Worm (Caenorhabditis elegans) whole organism, late embryonic: ENCODE data around the gene C29E4.15.
A peak's percentile ranks its signal among the peaks of the same experiment; 100 is the strongest.
"Not testable (repeated sequence)": the region's sequence is repeated elsewhere in the genome, so short reads cannot be mapped to it uniquely, and the experiment has no call there.

Experiments
- ama-1 ChIP-seq: fragments of 150-350 bp; optimal IDR thresholded peaks from 2 replicates; lab custom pipeline; 2014
- ceh-14 ChIP-seq: sonication (generic microtip); optimal IDR thresholded peaks from 2 replicates; lab custom pipeline; 2016; ENCODE audit warnings: missing genotype, missing genetic modification characterization, missing compliant biosample characterization
- ceh-18 ChIP-seq: sonication (generic microtip); optimal IDR thresholded peaks from 2 replicates; lab custom pipeline; 2016; ENCODE audit warnings: missing genetic modification characterization, missing compliant biosample characterization
- ceh-19 ChIP-seq: fragments of 200-800 bp; sonication (Bioruptor generic); optimal IDR thresholded peaks from 2 replicates; lab custom pipeline; 2018; ENCODE audit warnings: mild to moderate bottlenecking, missing genetic modification characterization, missing compliant biosample characterization
- ceh-2 ChIP-seq: sonication (generic microtip); optimal IDR thresholded peaks from 2 replicates; lab custom pipeline; 2016; ENCODE audit warnings: missing genotype, missing genetic modification characterization, missing compliant biosample characterization
- ceh-22 ChIP-seq: sonication (generic microtip); optimal IDR thresholded peaks from 2 replicates; lab custom pipeline; 2017; ENCODE audit warnings: missing biosample characterization, missing genetic modification characterization
- ceh-24 ChIP-seq: sonication (generic microtip); optimal IDR thresholded peaks from 2 replicates; lab custom pipeline; 2016; ENCODE audit warnings: mild to moderate bottlenecking, missing genetic modification characterization, missing compliant biosample characterization
- ceh-30 ChIP-seq: fragments of 150-350 bp; optimal IDR thresholded peaks from 2 replicates; lab custom pipeline; 2014; ENCODE audit warnings: missing biosample characterization, missing genetic modification characterization
- ceh-31 ChIP-seq: sonication (generic microtip); optimal IDR thresholded peaks from 2 replicates; lab custom pipeline; 2016; ENCODE audit warnings: missing genetic modification characterization, missing compliant biosample characterization
- ceh-34 ChIP-seq: sonication (generic microtip); optimal IDR thresholded peaks from 2 replicates; lab custom pipeline; 2016; ENCODE audit warnings: mild to moderate bottlenecking, missing genetic modification characterization, missing compliant biosample characterization
- ceh-6 ChIP-seq: fragments of 200-800 bp; sonication (Bioruptor generic); optimal IDR thresholded peaks from 2 replicates; lab custom pipeline; 2018; ENCODE audit warnings: mild to moderate bottlenecking, missing genetic modification characterization, missing compliant biosample characterization
- elt-2 ChIP-seq: sonication (generic microtip); optimal IDR thresholded peaks from 2 replicates; lab custom pipeline; 2016; ENCODE audit warnings: missing genetic modification reagents, missing genetic modification characterization, missing compliant biosample characterization
- eyg-1 ChIP-seq: sonication (generic microtip); optimal IDR thresholded peaks from 2 replicates; lab custom pipeline; 2016; ENCODE audit warnings: missing genotype, missing genetic modification characterization, missing compliant biosample characterization
- fax-1 ChIP-seq: sonication (generic microtip); optimal IDR thresholded peaks from 2 replicates; lab custom pipeline; 2016; ENCODE audit warnings: missing genotype, missing genetic modification characterization, missing compliant biosample characterization
- fkh-10 ChIP-seq: fragments of 150-350 bp; optimal IDR thresholded peaks from 2 replicates; lab custom pipeline; 2014; ENCODE audit warnings: missing biosample characterization, missing genetic modification reagents, missing genetic modification characterization
- fkh-6 ChIP-seq: sonication (generic microtip); optimal IDR thresholded peaks from 2 replicates; lab custom pipeline; 2016; ENCODE audit warnings: missing genetic modification characterization, missing compliant biosample characterization
- gmeb-2 ChIP-seq: sonication (generic microtip); optimal IDR thresholded peaks from 2 replicates; lab custom pipeline; 2016; ENCODE audit warnings: missing genetic modification characterization, inconsistent platforms, missing compliant biosample characterization
- hlh-15 ChIP-seq: sonication (generic microtip); optimal IDR thresholded peaks from 2 replicates; lab custom pipeline; 2016; ENCODE audit warnings: missing genetic modification characterization, missing compliant biosample characterization
- lim-6 ChIP-seq: sonication (generic microtip); optimal IDR thresholded peaks from 2 replicates; lab custom pipeline; 2016; ENCODE audit warnings: missing genetic modification characterization, missing compliant biosample characterization
- lin-11 ChIP-seq: fragments of 200-800 bp; sonication (Bioruptor generic); optimal IDR thresholded peaks from 2 replicates; lab custom pipeline; 2018; ENCODE audit warnings: mild to moderate bottlenecking, missing genetic modification characterization, missing compliant biosample characterization
- mec-3 ChIP-seq: sonication (generic microtip); optimal IDR thresholded peaks from 2 replicates; lab custom pipeline; 2016; ENCODE audit warnings: borderline replicate concordance, missing genetic modification characterization, missing compliant biosample characterization
- nfya-1 ChIP-seq: sonication (generic microtip); optimal IDR thresholded peaks from 2 replicates; lab custom pipeline; 2017; ENCODE audit warnings: missing genetic modification characterization, mild to moderate bottlenecking, missing compliant biosample characterization, antibody characterized with exemption, moderate library complexity
- nhr-11 ChIP-seq: fragments of 150-350 bp; optimal IDR thresholded peaks from 2 replicates; lab custom pipeline; 2014; ENCODE audit warnings: missing biosample characterization, missing genetic modification characterization
- nhr-232 ChIP-seq: sonication (generic microtip); optimal IDR thresholded peaks from 2 replicates; lab custom pipeline; 2016; ENCODE audit warnings: missing genetic modification characterization, missing compliant biosample characterization
- pag-3 ChIP-seq: sonication (generic microtip); optimal IDR thresholded peaks from 2 replicates; lab custom pipeline; 2016; ENCODE audit warnings: missing compliant biosample characterization, missing genetic modification characterization, borderline replicate concordance
- pat-9 ChIP-seq: fragments of 200-800 bp; sonication (Bioruptor generic); optimal IDR thresholded peaks from 2 replicates; lab custom pipeline; 2018; ENCODE audit warnings: mild to moderate bottlenecking, missing genetic modification characterization, moderate library complexity, missing compliant biosample characterization
- pax-1 ChIP-seq: fragments of 150-350 bp; optimal IDR thresholded peaks from 2 replicates; lab custom pipeline; 2014; ENCODE audit warnings: missing biosample characterization, missing genetic modification characterization
- pha-4 ChIP-seq: fragments of 150-350 bp; optimal IDR thresholded peaks from 2 replicates; lab custom pipeline; 2018; ENCODE audit warnings: missing biosample characterization, missing genetic modification reagents, missing genetic modification characterization
- pros-1 ChIP-seq: fragments of 150-350 bp; optimal IDR thresholded peaks from 2 replicates; lab custom pipeline; 2014; ENCODE audit warnings: missing biosample characterization, missing genetic modification reagents, missing genetic modification characterization
- ref-2 ChIP-seq: sonication (generic microtip); optimal IDR thresholded peaks from 2 replicates; lab custom pipeline; 2016; ENCODE audit warnings: missing genetic modification characterization, missing compliant biosample characterization
- rnt-1 ChIP-seq: sonication (generic microtip); optimal IDR thresholded peaks from 2 replicates; lab custom pipeline; 2016; ENCODE audit warnings: missing genetic modification characterization, missing compliant biosample characterization
- sdc-2 ChIP-seq: sonication (generic microtip); optimal IDR thresholded peaks from 2 replicates; lab custom pipeline; 2016; ENCODE audit warnings: missing genotype, missing genetic modification characterization, missing compliant biosample characterization
- sox-2 ChIP-seq: fragments of 200-800 bp; sonication (Bioruptor generic); IDR thresholded peaks from 2 replicates; pipeline ENCODE4 v1.3.6; 2022; ENCODE audit warnings: missing genetic modification reagents, missing genetic modification characterization, missing compliant biosample characterization
- sox-4 ChIP-seq: sonication (generic microtip); optimal IDR thresholded peaks from 2 replicates; lab custom pipeline; 2017; ENCODE audit warnings: mild to moderate bottlenecking, missing genetic modification characterization, inconsistent platforms, missing compliant biosample characterization
- tbx-2 ChIP-seq: sonication (generic microtip); optimal IDR thresholded peaks from 2 replicates; lab custom pipeline; 2016; ENCODE audit warnings: missing genetic modification characterization, missing compliant biosample characterization
- tbx-7 ChIP-seq: sonication (generic microtip); optimal IDR thresholded peaks from 2 replicates; lab custom pipeline; 2016; ENCODE audit warnings: missing genotype, missing genetic modification characterization, missing compliant biosample characterization
- unc-55 ChIP-seq: sonication (generic microtip); optimal IDR thresholded peaks from 2 replicates; lab custom pipeline; 2017; ENCODE audit warnings: missing biosample characterization, missing genetic modification reagents, missing genetic modification characterization
- unc-86 ChIP-seq: sonication (generic microtip); optimal IDR thresholded peaks from 2 replicates; lab custom pipeline; 2016; ENCODE audit warnings: missing genetic modification characterization, missing compliant biosample characterization
- ztf-16 ChIP-seq: sonication (generic microtip); optimal IDR thresholded peaks from 2 replicates; lab custom pipeline; 2017; ENCODE audit warnings: missing genetic modification characterization, missing compliant biosample characterization

The C29E4.15 gene

ce11 chrIII:7953208-7953607, 785 bp downstream of the C29E4.15 start, which contains the start of gene let-754:
let-754 (minus strand) TSS chrIII:7953308.
- TF ChIP-seq nhr-11 (tag; lab: Kevin White, UChicago): no peak
- TF ChIP-seq pat-9: no peak
- no peak for TF ChIP-seq gmeb-2 (tag; lab: Kevin White, UChicago)
- no peak for TF ChIP-seq sdc-2 (tag; lab: Kevin White, UChicago)
- TF ChIP-seq hlh-15 (tag; lab: Kevin White, UChicago): no peak
- no peak for TF ChIP-seq ceh-31
- TF ChIP-seq unc-55 (GFP tag; lab: Kevin White, UChicago): no peak
- TF ChIP-seq lim-6 (tag; lab: Kevin White, UChicago): no peak
- TF ChIP-seq elt-2: no peak
- no peak for TF ChIP-seq fax-1 (tag; lab: Kevin White, UChicago)

ce11 chrIII:7956965-7957364, 4.5 kb downstream of the C29E4.15 start, which contains the start of gene C29E4.9:
C29E4.9 (minus strand) TSS chrIII:7957065.
- TF ChIP-seq fax-1 (tag; lab: Kevin White, UChicago): no peak
- TF ChIP-seq pha-4: no peak
- no peak for TF ChIP-seq eyg-1
- TF ChIP-seq ztf-16: no peak
- no peak for TF ChIP-seq fkh-10
- no peak for TF ChIP-seq lim-6 (tag; lab: Kevin White, UChicago)
- no peak for TF ChIP-seq unc-86 (tag; lab: Kevin White, UChicago)
- TF ChIP-seq mec-3: no peak
- no peak for TF ChIP-seq tbx-7
- no peak for TF ChIP-seq elt-2

ce11 chrIII:7958085-7958484, 5.7 kb downstream of the C29E4.15 start, which contains the start of gene C29E4.11:
C29E4.11 (minus strand) TSS chrIII:7958114.
- TF ChIP-seq pha-4 (no peak), nfya-1 (tag; lab: Kevin White, UChicago) (peak; percentile 38)

ce11 chrIII:7958922-7959609, 6.6 kb downstream of the C29E4.15 start, which contains the start of gene F54H12.10:
F54H12.10 (minus strand) TSS chrIII:7958972.
- TF ChIP-seq pros-1 (tag; lab: Kevin White, UChicago); elt-2; fkh-6 (tag; lab: Kevin White, UChicago): not testable (repeated sequence)
- TF ChIP-seq, all 69 proteins: peak for 0; not testable (repeated sequence) for 69

ce11 chrIII:7962641-7963040, 10.2 kb downstream of the C29E4.15 start, which contains the start of gene F54H12.4:
F54H12.4 (minus strand) TSS chrIII:7962741.
- not testable (repeated sequence) for TF ChIP-seq ceh-19 (GFP tag; lab: Kevin White, UChicago); elt-2; gmeb-2 (tag; lab: Kevin White, UChicago)
- TF ChIP-seq, all 69 proteins: peak for 0; not testable (repeated sequence) for 69

- not testable (repeated sequence) for TF ChIP-seq ceh-18; fax-1 (tag; lab: Kevin White, UChicago); ama-1 (lab: Kevin White, UChicago)
Measured at ce11 chrIII:7964281-7964680, 11.9 kb downstream of the C29E4.15 start, which contains the start of gene F54H12.2. F54H12.2 (plus strand) TSS chrIII:7964581.

- TF ChIP-seq ceh-24 (tag; lab: Kevin White, UChicago) (no peak), ceh-14 (no peak)
Measured at ce11 chrIII:7969121-7969520, 16.7 kb downstream of the C29E4.15 start, which contains the start of the genes F54H12.8 and F54H12.7. F54H12.8 (minus strand) TSS chrIII:7969221. F54H12.7 (plus strand) TSS chrIII:7969349.

- no peak for TF ChIP-seq ceh-22
- no peak for TF ChIP-seq sox-4 (tag; lab: Kevin White, UChicago)
- TF ChIP-seq ceh-2: no peak
- no peak for TF ChIP-seq ref-2 (tag; lab: Kevin White, UChicago)
- TF ChIP-seq lin-11 (tag; lab: Kevin White, UChicago): no peak
- TF ChIP-seq ceh-30 (tag; lab: Kevin White, UChicago): no peak
- TF ChIP-seq rnt-1 (tag; lab: Kevin White, UChicago): no peak
- TF ChIP-seq elt-2: no peak
- TF ChIP-seq pag-3 (tag; lab: Kevin White, UChicago): no peak
- TF ChIP-seq pax-1: no peak
- TF ChIP-seq tbx-2 (tag; lab: Kevin White, UChicago): no peak
- no peak for TF ChIP-seq nhr-232 (tag; lab: Kevin White, UChicago)
- TF ChIP-seq ceh-34 (tag; lab: Kevin White, UChicago): no peak
- no peak for TF ChIP-seq ceh-6
- TF ChIP-seq sox-2 (GFP tag; lab: Robert Waterston, UW): no peak
- no peak for TF ChIP-seq pha-4
Measured at ce11 chrIII:7972061-7972460, 19.6 kb downstream of the C29E4.15 start, which contains the start of gene F54H12.5. F54H12.5 (minus strand) TSS chrIII:7972161.
